Worm (Caenorhabditis elegans) whole organism, late embryonic: ENCODE results near the gene C16C10.8.

Experiments
- C08G9.2 ChIP-seq: sonication (generic microtip); optimal IDR thresholded peaks from 2 replicates; lab custom pipeline; 2016; ENCODE audit warnings: mild to moderate bottlenecking, missing genetic modification characterization, moderate library complexity, missing compliant biosample characterization
- F13H6.1 ChIP-seq: sonication (generic microtip); optimal IDR thresholded peaks from 2 replicates; lab custom pipeline; 2016; ENCODE audit warnings: missing genetic modification characterization, missing compliant biosample characterization
- K02D7.2 ChIP-seq: sonication (generic microtip); optimal IDR thresholded peaks from 2 replicates; lab custom pipeline; 2017; ENCODE audit warnings: mild to moderate bottlenecking, missing genetic modification characterization, missing compliant biosample characterization
- T23F11.4 ChIP-seq: fragments of 200-800 bp; sonication (Bioruptor generic); optimal IDR thresholded peaks from 2 replicates; lab custom pipeline; 2018; ENCODE audit warnings: mild to moderate bottlenecking, missing genetic modification characterization, missing compliant biosample characterization
- Y22D7AL.16 ChIP-seq: sonication (generic microtip); optimal IDR thresholded peaks from 2 replicates; lab custom pipeline; 2016; ENCODE audit warnings: missing genetic modification characterization, missing compliant biosample characterization
- ahr-1 ChIP-seq: sonication (generic microtip); optimal IDR thresholded peaks from 2 replicates; lab custom pipeline; 2016; ENCODE audit warnings: missing genetic modification characterization, missing compliant biosample characterization
- ceh-18 ChIP-seq: sonication (generic microtip); optimal IDR thresholded peaks from 2 replicates; lab custom pipeline; 2016; ENCODE audit warnings: missing genetic modification characterization, missing compliant biosample characterization
- ceh-2 ChIP-seq: sonication (generic microtip); optimal IDR thresholded peaks from 2 replicates; lab custom pipeline; 2016; ENCODE audit warnings: missing genotype, missing genetic modification characterization, missing compliant biosample characterization
- ceh-31 ChIP-seq: sonication (generic microtip); optimal IDR thresholded peaks from 2 replicates; lab custom pipeline; 2016; ENCODE audit warnings: missing genetic modification characterization, missing compliant biosample characterization
- ceh-45 ChIP-seq: fragments of 200-800 bp; sonication (Bioruptor generic); IDR thresholded peaks from 2 replicates; pipeline ENCODE4 v1.3.6; 2022; ENCODE audit warnings: missing genetic modification reagents, missing genetic modification characterization, missing compliant biosample characterization
- che-1 ChIP-seq: sonication (generic microtip); optimal IDR thresholded peaks from 2 replicates; lab custom pipeline; 2016; ENCODE audit warnings: mild to moderate bottlenecking, missing genetic modification characterization, missing compliant biosample characterization
- dmd-4 ChIP-seq: sonication (generic microtip); optimal IDR thresholded peaks from 2 replicates; lab custom pipeline; 2016; ENCODE audit warnings: borderline replicate concordance, missing genetic modification characterization, missing compliant biosample characterization
- elt-4 ChIP-seq: sonication (generic microtip); optimal IDR thresholded peaks from 2 replicates; lab custom pipeline; 2016; ENCODE audit warnings: missing genetic modification characterization, missing compliant biosample characterization
- ets-4 ChIP-seq: sonication (generic microtip); optimal IDR thresholded peaks from 2 replicates; lab custom pipeline; 2016; ENCODE audit warnings: missing genetic modification characterization, missing compliant biosample characterization
- fax-1 ChIP-seq: sonication (generic microtip); optimal IDR thresholded peaks from 2 replicates; lab custom pipeline; 2016; ENCODE audit warnings: missing genotype, missing genetic modification characterization, missing compliant biosample characterization
- hlh-13 ChIP-seq: fragments of 200-800 bp; sonication (Bioruptor generic); optimal IDR thresholded peaks from 2 replicates; lab custom pipeline; 2018; ENCODE audit warnings: mild to moderate bottlenecking, missing genetic modification characterization, missing compliant biosample characterization
- hlh-15 ChIP-seq: sonication (generic microtip); optimal IDR thresholded peaks from 2 replicates; lab custom pipeline; 2016; ENCODE audit warnings: missing genetic modification characterization, missing compliant biosample characterization
- hlh-30 ChIP-seq: sonication (generic microtip); optimal IDR thresholded peaks from 2 replicates; lab custom pipeline; 2017; ENCODE audit warnings: antibody characterized with exemption, missing genetic modification characterization, missing compliant biosample characterization; ENCODE audit not compliant: insufficient read depth
- hlh-6 ChIP-seq: sonication (generic microtip); optimal IDR thresholded peaks from 2 replicates; lab custom pipeline; 2016; ENCODE audit warnings: missing genotype, missing genetic modification characterization, missing compliant biosample characterization
- hlh-8 ChIP-seq: sonication (generic microtip); optimal IDR thresholded peaks from 2 replicates; lab custom pipeline; 2016; ENCODE audit warnings: missing genotype, missing genetic modification characterization, missing compliant biosample characterization
- madf-2 ChIP-seq: sonication (generic microtip); optimal IDR thresholded peaks from 2 replicates; lab custom pipeline; 2017; ENCODE audit warnings: missing genetic modification characterization, missing compliant biosample characterization
- mec-3 ChIP-seq: sonication (generic microtip); optimal IDR thresholded peaks from 2 replicates; lab custom pipeline; 2016; ENCODE audit warnings: borderline replicate concordance, missing genetic modification characterization, missing compliant biosample characterization
- nhr-232 ChIP-seq: sonication (generic microtip); optimal IDR thresholded peaks from 2 replicates; lab custom pipeline; 2016; ENCODE audit warnings: missing genetic modification characterization, missing compliant biosample characterization
- npax-4 ChIP-seq: sonication (generic microtip); optimal IDR thresholded peaks from 2 replicates; lab custom pipeline; 2016; ENCODE audit warnings: missing genetic modification characterization, missing compliant biosample characterization
- odd-2 ChIP-seq: sonication (generic microtip); optimal IDR thresholded peaks from 2 replicates; lab custom pipeline; 2017; ENCODE audit warnings: antibody characterized with exemption, mild to moderate bottlenecking, missing genetic modification characterization, missing compliant biosample characterization
- pat-9 ChIP-seq: fragments of 200-800 bp; sonication (Bioruptor generic); optimal IDR thresholded peaks from 2 replicates; lab custom pipeline; 2018; ENCODE audit warnings: mild to moderate bottlenecking, missing genetic modification characterization, moderate library complexity, missing compliant biosample characterization
- pha-2 ChIP-seq: sonication (generic microtip); optimal IDR thresholded peaks from 2 replicates; lab custom pipeline; 2017; ENCODE audit warnings: mild to moderate bottlenecking, missing genetic modification characterization, missing compliant biosample characterization
- rnt-1 ChIP-seq: sonication (generic microtip); optimal IDR thresholded peaks from 2 replicates; lab custom pipeline; 2016; ENCODE audit warnings: missing genetic modification characterization, missing compliant biosample characterization
- sdc-2 ChIP-seq: sonication (generic microtip); optimal IDR thresholded peaks from 2 replicates; lab custom pipeline; 2016; ENCODE audit warnings: missing genotype, missing genetic modification characterization, missing compliant biosample characterization
- sox-2 ChIP-seq: fragments of 200-800 bp; sonication (Bioruptor generic); IDR thresholded peaks from 2 replicates; pipeline ENCODE4 v1.3.6; 2022; ENCODE audit warnings: missing genetic modification reagents, missing genetic modification characterization, missing compliant biosample characterization
- sox-4 ChIP-seq: sonication (generic microtip); optimal IDR thresholded peaks from 2 replicates; lab custom pipeline; 2017; ENCODE audit warnings: mild to moderate bottlenecking, missing genetic modification characterization, inconsistent platforms, missing compliant biosample characterization
- syd-9 ChIP-seq: sonication (generic microtip); optimal IDR thresholded peaks from 2 replicates; lab custom pipeline; 2016; ENCODE audit warnings: mild to moderate bottlenecking, missing genetic modification characterization, moderate library complexity, missing compliant biosample characterization
- tbx-7 ChIP-seq: sonication (generic microtip); optimal IDR thresholded peaks from 2 replicates; lab custom pipeline; 2016; ENCODE audit warnings: missing genotype, missing genetic modification characterization, missing compliant biosample characterization
- unc-3 ChIP-seq, 2 experiments: fragments of 200-800 bp in 1 of 2; sonication (Bioruptor generic) in 1 of 2; sonication (generic microtip) in 1 of 2; conservative IDR thresholded peaks in 1 of 2; optimal IDR thresholded peaks in 1 of 2; 2 replicates each; pipeline versions ENCODE4 v1.3.6 to Lab custom; 2016 to 2022; ENCODE audit warnings: missing compliant biosample characterization in 2 of 2, missing genetic modification characterization in 2 of 2, missing genetic modification reagents in 1 of 2
- unc-42 ChIP-seq: sonication (generic microtip); optimal IDR thresholded peaks from 2 replicates; lab custom pipeline; 2016; ENCODE audit warnings: missing genotype, missing genetic modification characterization, missing compliant biosample characterization
- unc-55 ChIP-seq: sonication (generic microtip); optimal IDR thresholded peaks from 2 replicates; lab custom pipeline; 2017; ENCODE audit warnings: missing biosample characterization, missing genetic modification reagents, missing genetic modification characterization
- unc-86 ChIP-seq: sonication (generic microtip); optimal IDR thresholded peaks from 2 replicates; lab custom pipeline; 2016; ENCODE audit warnings: missing genetic modification characterization, missing compliant biosample characterization
- zip-5 ChIP-seq: sonication (generic microtip); optimal IDR thresholded peaks from 2 replicates; lab custom pipeline; 2016; ENCODE audit warnings: missing genetic modification characterization, missing compliant biosample characterization
- ztf-16 ChIP-seq: sonication (generic microtip); optimal IDR thresholded peaks from 2 replicates; lab custom pipeline; 2017; ENCODE audit warnings: missing genetic modification characterization, missing compliant biosample characterization

C16C10.8 gene

ce11 chrIII:4189602-4190001 is 25.6 kb upstream of the C16C10.8 start:
- TF ChIP-seq sdc-2 (tag; lab: Kevin White, UChicago) (no peak), hlh-8 (tag; lab: Kevin White, UChicago) (no peak), hlh-15 (tag; lab: Kevin White, UChicago) (no peak), syd-9 (tag; lab: Kevin White, UChicago) (no peak), C08G9.2 (tag; lab: Kevin White, UChicago) (no peak), unc-55 (GFP tag; lab: Kevin White, UChicago) (no peak), F13H6.1 (tag; lab: Kevin White, UChicago) (no peak), K02D7.2 (no peak), odd-2 (tag; lab: Kevin White, UChicago) (no peak), T23F11.4 (GFP tag; lab: Kevin White, UChicago) (no peak)

ce11 chrIII:4187845-4188244 is 23.9 kb upstream of the C16C10.8 start, which contains the start of gene R74.2:
TSS of gene R74.2 (plus strand) at chrIII:4188160.
- TF ChIP-seq nhr-232 (tag; lab: Kevin White, UChicago) (no peak), C08G9.2 (tag; lab: Kevin White, UChicago) (no peak), zip-5 (tag; lab: Kevin White, UChicago) (no peak), hlh-13 (GFP tag; lab: Kevin White, UChicago) (no peak), F13H6.1 (tag; lab: Kevin White, UChicago) (no peak), ahr-1 (no peak), ets-4 (tag; lab: Kevin White, UChicago) (no peak), unc-86 (tag; lab: Kevin White, UChicago) (no peak), npax-4 (no peak), ceh-18 (no peak), mec-3 (tag; lab: Kevin White, UChicago) (no peak), fax-1 (tag; lab: Kevin White, UChicago) (no peak), ceh-2 (tag; lab: Kevin White, UChicago) (no peak), unc-55 (GFP tag; lab: Kevin White, UChicago) (no peak), hlh-30 (tag; lab: Kevin White, UChicago) (no peak), odd-2 (tag; lab: Kevin White, UChicago) (no peak), rnt-1 (no peak), tbx-7 (tag; lab: Kevin White, UChicago) (no peak), ceh-31 (tag; lab: Kevin White, UChicago) (no peak)

- no peak for TF ChIP-seq ceh-45
Measured at ce11 chrIII:4186751-4187309, 22.9 kb upstream of the C16C10.8 start, which contains the start of gene lars-1. TSS of gene lars-1 (minus strand) at chrIII:4186801.

- TF ChIP-seq ceh-18: no peak
- no peak for TF ChIP-seq rnt-1
- no peak for TF ChIP-seq elt-4 (tag; lab: Kevin White, UChicago)
- TF ChIP-seq zip-5 (tag; lab: Kevin White, UChicago): no peak
- TF ChIP-seq sox-4 (tag; lab: Kevin White, UChicago): no peak
- no peak for TF ChIP-seq dmd-4 (tag; lab: Kevin White, UChicago)
- TF ChIP-seq hlh-6 (tag; lab: Kevin White, UChicago): no peak
- TF ChIP-seq sox-2 (GFP tag; lab: Robert Waterston, UW): no peak
- TF ChIP-seq unc-42: no peak
- no peak for TF ChIP-seq pha-2 (tag; lab: Kevin White, UChicago)
- TF ChIP-seq Y22D7AL.16 (tag; lab: Kevin White, UChicago): no peak
- no peak for TF ChIP-seq pat-9 (tag; lab: Kevin White, UChicago)
- TF ChIP-seq F13H6.1 (tag; lab: Kevin White, UChicago): no peak
- TF ChIP-seq madf-2: no peak
- TF ChIP-seq ztf-16: no peak
- no peak for TF ChIP-seq unc-3 (GFP tag; conservative IDR thresholded peaks at IDR 0.05; lab: Robert Waterston, UW)
- no peak for TF ChIP-seq unc-3 (tag; optimal IDR thresholded peaks at IDR 0.05; lab: Kevin White, UChicago)
- TF ChIP-seq che-1 (tag; lab: Kevin White, UChicago): no peak
Measured at ce11 chrIII:4181338-4181737, 17.4 kb upstream of the C16C10.8 start, which contains the start of gene C16C10.1. TSS of gene C16C10.1 (minus strand) at chrIII:4181438.
